Worm (Caenorhabditis elegans) whole organism, L2 larva: ENCODE data around the gene F15G9.1.

ENCODE experiments used
- blmp-1 ChIP-seq: sonication (generic microtip); optimal IDR thresholded peaks from 2 replicates; lab custom pipeline; 2017; ENCODE audit warnings: missing genetic modification characterization, mild to moderate bottlenecking, missing compliant biosample characterization, antibody characterized with exemption, moderate library complexity; ENCODE audit not compliant: insufficient read depth
- fos-1 ChIP-seq: fragments of 150-350 bp; optimal IDR thresholded peaks from 2 replicates; lab custom pipeline; 2014; ENCODE audit warnings: missing biosample characterization, missing genetic modification characterization
- nhr-10 ChIP-seq: sonication (generic microtip); optimal IDR thresholded peaks from 2 replicates; lab custom pipeline; 2017; ENCODE audit warnings: missing biosample characterization, missing genetic modification characterization
- zag-1 ChIP-seq: fragments of 150-350 bp; optimal IDR thresholded peaks from 2 replicates; lab custom pipeline; 2014; ENCODE audit warnings: missing biosample characterization, missing genetic modification characterization

- TF ChIP-seq zag-1 (no peak), blmp-1 (tag; lab: Kevin White, UChicago) (no peak), nhr-10 (tag; lab: Kevin White, UChicago) (no peak), fos-1 (tag; lab: Kevin White, UChicago) (no peak)
These were observed 11.1 kb downstream of the F15G9.1 start, which contains the start of gene him-4 for ce11 chrX:9717265-9717664.
